Worm (Caenorhabditis elegans) whole organism, L2 larva: ENCODE data around the gene lido-18.

ENCODE experiments used
- C34F6.9 ChIP-seq: fragments of 150-350 bp; optimal IDR thresholded peaks from 2 replicates; lab custom pipeline; 2014; ENCODE audit warnings: missing biosample characterization, missing genetic modification characterization
- F13H6.1 ChIP-seq: sonication (generic microtip); optimal IDR thresholded peaks from 2 replicates; lab custom pipeline; 2016; ENCODE audit warnings: missing genetic modification characterization, missing compliant biosample characterization
- R02D3.7 ChIP-seq: fragments of 150-350 bp; optimal IDR thresholded peaks from 2 replicates; lab custom pipeline; 2014; ENCODE audit warnings: missing biosample characterization, missing genetic modification characterization
- Y55F3AM.14 ChIP-seq: fragments of 200-800 bp; sonication (Bioruptor generic); optimal IDR thresholded peaks from 2 replicates; lab custom pipeline; 2018; ENCODE audit warnings: mild to moderate bottlenecking, missing genetic modification characterization, missing compliant biosample characterization
- ZK546.5 ChIP-seq: sonication (generic microtip); optimal IDR thresholded peaks from 2 replicates; lab custom pipeline; 2017; ENCODE audit warnings: missing biosample characterization, missing genetic modification characterization
- alr-1 ChIP-seq: fragments of 150-350 bp; optimal IDR thresholded peaks from 2 replicates; lab custom pipeline; 2014; ENCODE audit warnings: missing biosample characterization, missing genetic modification characterization
- aly-2 ChIP-seq: fragments of 150-350 bp; optimal IDR thresholded peaks from 2 replicates; lab custom pipeline; 2014; ENCODE audit warnings: missing biosample characterization, missing genetic modification characterization
- ama-1 ChIP-seq: fragments of 150-350 bp; optimal IDR thresholded peaks from 2 replicates; lab custom pipeline; 2018; ENCODE audit warnings: inconsistent platforms
- blmp-1 ChIP-seq: sonication (generic microtip); optimal IDR thresholded peaks from 2 replicates; lab custom pipeline; 2017; ENCODE audit warnings: missing genetic modification characterization, mild to moderate bottlenecking, missing compliant biosample characterization, antibody characterized with exemption, moderate library complexity; ENCODE audit not compliant: insufficient read depth
- ceh-16 ChIP-seq: fragments of 150-350 bp; optimal IDR thresholded peaks from 2 replicates; lab custom pipeline; 2014; ENCODE audit warnings: missing biosample characterization, missing genetic modification characterization
- ceh-82 ChIP-seq: fragments of 150-350 bp; optimal IDR thresholded peaks from 2 replicates; lab custom pipeline; 2014; ENCODE audit warnings: missing biosample characterization, missing genetic modification characterization
- crh-2 ChIP-seq: sonication (generic microtip); optimal IDR thresholded peaks from 2 replicates; lab custom pipeline; 2017; ENCODE audit warnings: missing biosample characterization, missing genetic modification characterization
- dmd-4 ChIP-seq: sonication (generic microtip); optimal IDR thresholded peaks from 2 replicates; lab custom pipeline; 2017; ENCODE audit warnings: missing biosample characterization, missing genetic modification characterization
- egl-27 ChIP-seq: sonication (generic microtip); optimal IDR thresholded peaks from 3 replicates; lab custom pipeline; 2017; ENCODE audit warnings: missing biosample characterization, missing genetic modification reagents, missing genetic modification characterization
- elt-1 ChIP-seq: fragments of 150-350 bp; optimal IDR thresholded peaks from 2 replicates; lab custom pipeline; 2014; ENCODE audit warnings: missing biosample characterization, missing genetic modification characterization
- elt-3 ChIP-seq: sonication (generic microtip); optimal IDR thresholded peaks from 2 replicates; lab custom pipeline; 2017; ENCODE audit warnings: missing biosample characterization, missing genetic modification characterization
- fos-1 ChIP-seq: fragments of 150-350 bp; optimal IDR thresholded peaks from 2 replicates; lab custom pipeline; 2014; ENCODE audit warnings: missing biosample characterization, missing genetic modification characterization
- gmeb-1 ChIP-seq: fragments of 150-350 bp; optimal IDR thresholded peaks from 2 replicates; lab custom pipeline; 2014; ENCODE audit warnings: missing biosample characterization, missing genetic modification characterization
- lin-11 ChIP-seq: fragments of 150-350 bp; sonication (generic microtip); optimal IDR thresholded peaks from 2 replicates; lab custom pipeline; 2014; ENCODE audit warnings: missing biosample characterization, missing genetic modification characterization, inconsistent platforms, mixed read lengths
- lin-13 ChIP-seq: fragments of 150-350 bp; optimal IDR thresholded peaks from 2 replicates; lab custom pipeline; 2014; ENCODE audit warnings: missing biosample characterization, missing genetic modification reagents, missing genetic modification characterization
- lin-39 ChIP-seq: fragments of 150-350 bp; optimal IDR thresholded peaks from 2 replicates; lab custom pipeline; 2014; ENCODE audit warnings: missing biosample characterization, missing genetic modification reagents, missing genetic modification characterization
- lsy-2 ChIP-seq, 2 experiments: fragments of 150-350 bp in 1 of 2; sonication (generic microtip) in 1 of 2; optimal IDR thresholded peaks; 2 replicates each; lab custom pipeline; 2014 to 2017; ENCODE audit warnings: missing biosample characterization in 2 of 2, missing genetic modification characterization in 2 of 2
- mab-5 ChIP-seq: fragments of 150-350 bp; optimal IDR thresholded peaks from 2 replicates; lab custom pipeline; 2014; ENCODE audit warnings: missing biosample characterization, missing genetic modification characterization
- mbf-1 ChIP-seq: sonication (generic microtip); optimal IDR thresholded peaks from 2 replicates; lab custom pipeline; 2017; ENCODE audit warnings: missing biosample characterization, missing genetic modification characterization
- mdl-1 ChIP-seq, 2 experiments: fragments of 150-350 bp in 1 of 2; sonication (generic microtip) in 1 of 2; optimal IDR thresholded peaks; 2 replicates each; lab custom pipeline; 2017; ENCODE audit warnings: missing biosample characterization in 2 of 2, missing genetic modification characterization in 2 of 2
- nhr-10 ChIP-seq: sonication (generic microtip); optimal IDR thresholded peaks from 2 replicates; lab custom pipeline; 2017; ENCODE audit warnings: missing biosample characterization, missing genetic modification characterization
- nhr-11 ChIP-seq: fragments of 150-350 bp; optimal IDR thresholded peaks from 2 replicates; lab custom pipeline; 2014; ENCODE audit warnings: missing biosample characterization, missing genetic modification characterization
- nhr-12 ChIP-seq: fragments of 150-350 bp; optimal IDR thresholded peaks from 2 replicates; lab custom pipeline; 2014; ENCODE audit warnings: missing biosample characterization, missing genetic modification characterization
- nhr-129 ChIP-seq: fragments of 150-350 bp; optimal IDR thresholded peaks from 2 replicates; lab custom pipeline; 2014; ENCODE audit warnings: missing biosample characterization, missing genetic modification characterization
- nhr-21 ChIP-seq: fragments of 150-350 bp; optimal IDR thresholded peaks from 2 replicates; lab custom pipeline; 2014; ENCODE audit warnings: missing biosample characterization, missing genetic modification characterization
- nhr-23 ChIP-seq: fragments of 150-350 bp; optimal IDR thresholded peaks from 2 replicates; lab custom pipeline; 2014; ENCODE audit warnings: missing biosample characterization, missing genetic modification reagents, missing genetic modification characterization
- nhr-25 ChIP-seq: fragments of 150-350 bp; sonication (generic microtip); optimal IDR thresholded peaks from 3 replicates; lab custom pipeline; 2014; ENCODE audit warnings: missing biosample characterization, missing genetic modification characterization
- nhr-6 ChIP-seq: fragments of 150-350 bp; optimal IDR thresholded peaks from 2 replicates; lab custom pipeline; 2014; ENCODE audit warnings: missing biosample characterization, missing genetic modification characterization
- nhr-77 ChIP-seq: fragments of 150-350 bp; optimal IDR thresholded peaks from 2 replicates; lab custom pipeline; 2014; ENCODE audit warnings: missing biosample characterization, missing genetic modification characterization
- peb-1 ChIP-seq: fragments of 150-350 bp; optimal IDR thresholded peaks from 2 replicates; lab custom pipeline; 2014; ENCODE audit warnings: missing biosample characterization, missing genetic modification characterization
- sem-4 ChIP-seq: fragments of 150-350 bp; optimal IDR thresholded peaks from 2 replicates; lab custom pipeline; 2014; ENCODE audit warnings: missing biosample characterization, missing genetic modification reagents, missing genetic modification characterization
- skn-1 ChIP-seq: sonication (generic microtip); optimal IDR thresholded peaks from 2 replicates; lab custom pipeline; 2017; ENCODE audit warnings: missing biosample characterization, missing genetic modification characterization
- sma-3 ChIP-seq: sonication (generic microtip); optimal IDR thresholded peaks from 2 replicates; lab custom pipeline; 2016; ENCODE audit warnings: missing genetic modification reagents, missing genetic modification characterization, missing compliant biosample characterization
- sma-9 ChIP-seq, 2 experiments: fragments of 150-350 bp in 1 of 2; sonication (generic microtip) in 1 of 2; optimal IDR thresholded peaks; 2 replicates each; lab custom pipeline; 2014 to 2016; ENCODE audit warnings: missing genetic modification characterization in 2 of 2, mild to moderate bottlenecking in 1 of 2, missing biosample characterization in 1 of 2, missing compliant biosample characterization in 1 of 2, missing genetic modification reagents in 1 of 2, moderate library complexity in 1 of 2
- snpc-4 ChIP-seq: fragments of 150-350 bp; optimal IDR thresholded peaks from 2 replicates; lab custom pipeline; 2014; ENCODE audit warnings: missing biosample characterization, missing genetic modification characterization
- unc-39 ChIP-seq: fragments of 150-350 bp; optimal IDR thresholded peaks from 2 replicates; lab custom pipeline; 2014; ENCODE audit warnings: missing biosample characterization, missing genetic modification characterization
- unc-55 ChIP-seq: fragments of 150-350 bp; sonication (generic microtip); optimal IDR thresholded peaks from 3 replicates; lab custom pipeline; 2014; ENCODE audit warnings: missing biosample characterization, missing genetic modification reagents, missing genetic modification characterization
- unc-62 ChIP-seq: fragments of 150-350 bp; optimal IDR thresholded peaks from 2 replicates; lab custom pipeline; 2014; ENCODE audit warnings: missing biosample characterization, missing genetic modification reagents, missing genetic modification characterization
- zag-1 ChIP-seq: fragments of 150-350 bp; optimal IDR thresholded peaks from 2 replicates; lab custom pipeline; 2014; ENCODE audit warnings: missing biosample characterization, missing genetic modification characterization
- ztf-1 ChIP-seq: fragments of 200-800 bp; sonication (Bioruptor generic); conservative IDR thresholded peaks from 2 replicates; pipeline ENCODE4 v1.3.6; 2022; ENCODE audit warnings: missing genetic modification characterization, missing compliant biosample characterization
- ztf-11 ChIP-seq: sonication (generic microtip); optimal IDR thresholded peaks from 2 replicates; lab custom pipeline; 2017; ENCODE audit warnings: missing biosample characterization, missing genetic modification characterization
- ztf-4 ChIP-seq: fragments of 150-350 bp; optimal IDR thresholded peaks from 2 replicates; lab custom pipeline; 2014; ENCODE audit warnings: missing biosample characterization, missing genetic modification characterization

Gene lido-18

ce11 chrIII:7710066-7710465 lies 48.0 kb downstream of the lido-18 start:
- TF ChIP-seq egl-27 (tag; lab: Kevin White, UChicago) = peak; percentile 25
- no peak for TF ChIP-seq aly-2 (tag; lab: Kevin White, UChicago)
- peak; percentile 83 for TF ChIP-seq crh-2
- TF ChIP-seq lin-39 (tag; lab: Kevin White, UChicago) = no peak
- no peak for TF ChIP-seq elt-3 (tag; lab: Kevin White, UChicago)
- TF ChIP-seq R02D3.7 (tag; lab: Kevin White, UChicago) = no peak
- TF ChIP-seq elt-1 = no peak
- TF ChIP-seq ceh-16 (tag; lab: Kevin White, UChicago) = no peak
- peak; percentile 25 for TF ChIP-seq ama-1
- TF ChIP-seq alr-1 = no peak
- TF ChIP-seq lsy-2 (tag; optimal IDR thresholded peaks at IDR 0.05; lab: Kevin White, UChicago) = peak; percentile 41 to 88
- peak; percentile 76 for TF ChIP-seq gmeb-1 (tag; lab: Kevin White, UChicago)
- peak; percentile 92 for TF ChIP-seq C34F6.9 (tag; lab: Kevin White, UChicago)
- no peak for TF ChIP-seq nhr-23 (tag; lab: Kevin White, UChicago)
- peak; percentile 3 for TF ChIP-seq nhr-10 (tag; lab: Kevin White, UChicago)
- no peak for TF ChIP-seq nhr-11
- peak; percentile 58 for TF ChIP-seq snpc-4 (tag; lab: Kevin White, UChicago)
- no peak for TF ChIP-seq skn-1 (tag; lab: Kevin White, UChicago)
- TF ChIP-seq ztf-4 (tag; lab: Kevin White, UChicago) = peak; percentile 64
- TF ChIP-seq mbf-1 (tag; lab: Kevin White, UChicago) = no peak
- TF ChIP-seq unc-39 = no peak
- TF ChIP-seq nhr-129 (tag; lab: Kevin White, UChicago) = peak; percentile 94
- TF ChIP-seq ztf-1 (GFP tag; lab: Robert Waterston, UW) = no peak
- peak; percentile 80 for TF ChIP-seq sem-4
- TF ChIP-seq unc-62 = no peak
- no peak for TF ChIP-seq mdl-1 (tag; optimal IDR thresholded peaks at IDR 0.05; lab: Kevin White, UChicago)
- TF ChIP-seq Y55F3AM.14 (GFP tag; lab: Kevin White, UChicago) = no peak
- no peak for TF ChIP-seq ztf-11 (tag; lab: Kevin White, UChicago)
- peak; percentile 98 for TF ChIP-seq lin-13
- peak; percentile 72 for TF ChIP-seq lin-11
- TF ChIP-seq sma-9 (GFP tag; optimal IDR thresholded peaks at IDR 0.05; lab: Kevin White, UChicago) = peak; percentile 55
- TF ChIP-seq sma-9 (tag; optimal IDR thresholded peaks at IDR 0.05; lab: Kevin White, UChicago) = no peak
- TF ChIP-seq F13H6.1 = peak; percentile 82
- TF ChIP-seq nhr-6 = peak; percentile 64
- TF ChIP-seq nhr-25 (tag; lab: Kevin White, UChicago) = peak; percentile 71
- peak; percentile 52 for TF ChIP-seq nhr-21 (tag; lab: Kevin White, UChicago)
- TF ChIP-seq mab-5 (tag; lab: Kevin White, UChicago) = peak; percentile 46
- peak; percentile 58 for TF ChIP-seq blmp-1 (tag; lab: Kevin White, UChicago)
- TF ChIP-seq fos-1 (tag; lab: Kevin White, UChicago) = peak; percentile 66
- peak; percentile 62 for TF ChIP-seq zag-1 (tag; lab: Kevin White, UChicago)
- TF ChIP-seq dmd-4 (tag; lab: Kevin White, UChicago) = no peak
- TF ChIP-seq sma-3 (GFP tag; lab: Kevin White, UChicago) = peak; percentile 55
- TF ChIP-seq nhr-12 (tag; lab: Kevin White, UChicago) = no peak
- TF ChIP-seq ZK546.5 (tag; lab: Kevin White, UChicago) = no peak
- TF ChIP-seq ceh-82 (tag; lab: Kevin White, UChicago) = no peak
- no peak for TF ChIP-seq nhr-77 (tag; lab: Kevin White, UChicago)
- TF ChIP-seq unc-55 (GFP tag; lab: Kevin White, UChicago) = peak; percentile 80
- TF ChIP-seq peb-1 (tag; lab: Kevin White, UChicago) = no peak
